Worm (Caenorhabditis elegans) whole organism, midembryonic: ENCODE results near the gene C06B3.7.

ENCODE experiments used
- T22C8.4 ChIP-seq: fragments of 200-800 bp; sonication (Bioruptor generic); IDR thresholded peaks from 2 replicates; pipeline ENCODE4 v1.3.6; 2022; ENCODE audit warnings: missing genetic modification characterization, missing compliant biosample characterization
- cog-1 ChIP-seq: sonication (generic microtip); optimal IDR thresholded peaks from 2 replicates; lab custom pipeline; 2016; ENCODE audit warnings: missing genetic modification characterization, missing compliant biosample characterization
- flt-1 ChIP-seq: fragments of 200-800 bp; sonication (Bioruptor generic); IDR thresholded peaks from 2 replicates; pipeline ENCODE4 v1.3.6; 2022; ENCODE audit warnings: missing genetic modification characterization, missing compliant biosample characterization
- klf-2 ChIP-seq: fragments of 200-800 bp; sonication (Bioruptor generic); conservative IDR thresholded peaks from 2 replicates; pipeline ENCODE4 v1.3.6; 2022; ENCODE audit warnings: missing genetic modification reagents, missing genetic modification characterization, missing compliant biosample characterization
- med-1 ChIP-seq: sonication (generic microtip); optimal IDR thresholded peaks from 2 replicates; lab custom pipeline; 2017; ENCODE audit warnings: missing genetic modification characterization, mild to moderate bottlenecking, missing compliant biosample characterization, antibody characterized with exemption, missing genetic modification reagents; ENCODE audit not compliant: insufficient read depth
- ref-1 ChIP-seq: fragments of 200-800 bp; sonication (Bioruptor generic); conservative IDR thresholded peaks from 2 replicates; pipeline ENCODE4 v1.3.6; 2022; ENCODE audit warnings: missing genetic modification reagents, missing genetic modification characterization, missing compliant biosample characterization
- tab-1 ChIP-seq: fragments of 200-800 bp; sonication (Bioruptor generic); IDR thresholded peaks from 2 replicates; pipeline ENCODE4 v1.3.6; 2022; ENCODE audit warnings: missing genetic modification characterization, missing compliant biosample characterization
- ztf-23 ChIP-seq: fragments of 200-800 bp; sonication (Bioruptor generic); IDR thresholded peaks from 2 replicates; pipeline ENCODE4 v1.3.6; 2022; ENCODE audit warnings: missing genetic modification reagents, missing genetic modification characterization, missing compliant biosample characterization
- ztf-29 ChIP-seq: fragments of 200-800 bp; sonication (Bioruptor generic); IDR thresholded peaks from 2 replicates; pipeline ENCODE4 v1.3.6; 2022; ENCODE audit warnings: missing genetic modification reagents, missing genetic modification characterization, missing compliant biosample characterization

Gene C06B3.7

ce11 chrV:13909400-13909799 is at the start of gene C06B3.7:
C06B3.7 (plus strand) TSS chrV:13909686.
- TF ChIP-seq ztf-29 (no peak), tab-1 (no peak), flt-1 (GFP tag; lab: Robert Waterston, UW) (no peak), klf-2 (GFP tag; lab: Robert Waterston, UW) (no peak), T22C8.4 (GFP tag; lab: Robert Waterston, UW) (no peak), med-1 (GFP tag; lab: Kevin White, UChicago) (no peak)

ce11 chrV:13862505-13862904 is 47.0 kb upstream of the C06B3.7 start, which contains the start of gene srx-137:
srx-137 (plus strand) TSS chrV:13862805.
- TF ChIP-seq cog-1 (tag; lab: Kevin White, UChicago) (no peak), med-1 (GFP tag; lab: Kevin White, UChicago) (no peak), ztf-23 (GFP tag; lab: Robert Waterston, UW) (no peak), tab-1 (no peak), T22C8.4 (GFP tag; lab: Robert Waterston, UW) (no peak), ztf-29 (no peak), ref-1 (no peak), flt-1 (GFP tag; lab: Robert Waterston, UW) (no peak), klf-2 (GFP tag; lab: Robert Waterston, UW) (no peak)

- TF ChIP-seq ztf-29 (no peak), tab-1 (no peak), flt-1 (GFP tag; lab: Robert Waterston, UW) (no peak)
Observed at ce11 chrV:13863700-13864099, 45.8 kb upstream of the C06B3.7 start.

ce11 chrV:13866353-13866752 is 43.1 kb upstream of the C06B3.7 start, which contains the start of gene nhr-175:
nhr-175 (plus strand) TSS chrV:13866691.
- TF ChIP-seq ref-1 (no peak), ztf-23 (GFP tag; lab: Robert Waterston, UW) (no peak)

- TF ChIP-seq T22C8.4 (GFP tag; lab: Robert Waterston, UW) (no peak), ztf-23 (GFP tag; lab: Robert Waterston, UW) (no peak), med-1 (GFP tag; lab: Kevin White, UChicago) (no peak), tab-1 (no peak), cog-1 (tag; lab: Kevin White, UChicago) (no peak), ztf-29 (no peak)
Observed at ce11 chrV:13869551-13869950, 39.9 kb upstream of the C06B3.7 start.

ce11 chrV:13872895-13873294 is 36.6 kb upstream of the C06B3.7 start, which contains the start of gene cpt-5:
cpt-5 (plus strand) TSS chrV:13873195.
- TF ChIP-seq cog-1 (tag; lab: Kevin White, UChicago) (no peak), med-1 (GFP tag; lab: Kevin White, UChicago) (no peak)

- TF ChIP-seq tab-1 (no peak), klf-2 (GFP tag; lab: Robert Waterston, UW) (no peak), flt-1 (GFP tag; lab: Robert Waterston, UW) (no peak), T22C8.4 (GFP tag; lab: Robert Waterston, UW) (no peak), cog-1 (tag; lab: Kevin White, UChicago) (no peak), med-1 (GFP tag; lab: Kevin White, UChicago) (no peak), ztf-29 (no peak), ref-1 (no peak)
Observed at ce11 chrV:13873323-13873722, 36.2 kb upstream of the C06B3.7 start.

ce11 chrV:13876529-13876928 is 33.0 kb upstream of the C06B3.7 start, which contains the start of gene T22G5.1:
T22G5.1 (plus strand) TSS chrV:13876829.
- TF ChIP-seq med-1 (GFP tag; lab: Kevin White, UChicago) (no peak), ztf-23 (GFP tag; lab: Robert Waterston, UW) (no peak), tab-1 (no peak)

- no peak for TF ChIP-seq ztf-23 (GFP tag; lab: Robert Waterston, UW)
- no peak for TF ChIP-seq klf-2 (GFP tag; lab: Robert Waterston, UW)
- TF ChIP-seq ref-1: no peak
- TF ChIP-seq T22C8.4 (GFP tag; lab: Robert Waterston, UW): no peak
- no peak for TF ChIP-seq cog-1 (tag; lab: Kevin White, UChicago)
- no peak for TF ChIP-seq ztf-29
- no peak for TF ChIP-seq tab-1
- TF ChIP-seq flt-1 (GFP tag; lab: Robert Waterston, UW): no peak
- no peak for TF ChIP-seq med-1 (GFP tag; lab: Kevin White, UChicago)
Observed at ce11 chrV:13878226-13878625, 31.3 kb upstream of the C06B3.7 start.

- no peak for TF ChIP-seq cog-1 (tag; lab: Kevin White, UChicago)
- TF ChIP-seq flt-1 (GFP tag; lab: Robert Waterston, UW): no peak
- TF ChIP-seq tab-1: no peak
- TF ChIP-seq ztf-29: no peak
- TF ChIP-seq ztf-23 (GFP tag; lab: Robert Waterston, UW): no peak
- TF ChIP-seq ref-1: no peak
- TF ChIP-seq T22C8.4 (GFP tag; lab: Robert Waterston, UW): no peak
- TF ChIP-seq med-1 (GFP tag; lab: Kevin White, UChicago): no peak
- no peak for TF ChIP-seq klf-2 (GFP tag; lab: Robert Waterston, UW)
Observed at ce11 chrV:13879241-13879640, 30.2 kb upstream of the C06B3.7 start, which contains the start of gene lbp-7. lbp-7 (plus strand) TSS chrV:13879552.

ce11 chrV:13880163-13880562 is 29.3 kb upstream of the C06B3.7 start:
- TF ChIP-seq cog-1 (tag; lab: Kevin White, UChicago) (no peak), ztf-29 (no peak), med-1 (GFP tag; lab: Kevin White, UChicago) (no peak), T22C8.4 (GFP tag; lab: Robert Waterston, UW) (no peak)
